Fruit fly (Drosophila melanogaster) whole organism, embryonic: ENCODE data around the gene edin.

Source experiments
- Atf3 ChIP-seq: fragments of 200-800 bp; sonication (Bioruptor generic); optimal IDR thresholded peaks from 3 replicates; lab custom pipeline; 2016; ENCODE audit warnings: missing biosample characterization, missing genetic modification characterization
- Awh ChIP-seq: fragments of 200-800 bp; sonication (Bioruptor generic); IDR thresholded peaks from 2 replicates; pipeline ENCODE4, ENCODE4 v1.3.6; 2022; ENCODE audit warnings: missing biosample characterization, missing genetic modification characterization
- CG10462 ChIP-seq: fragments of 200-800 bp; sonication (Bioruptor generic); optimal IDR thresholded peaks from 2 replicates; lab custom pipeline; 2016; ENCODE audit warnings: missing biosample characterization, missing genetic modification characterization
- CG11456 ChIP-seq: fragments of 200-800 bp; sonication (Bioruptor generic); IDR thresholded peaks from 3 replicates; pipeline ENCODE4 v1.3.6; 2022; ENCODE audit warnings: missing biosample characterization, missing genetic modification characterization
- CG12155 ChIP-seq: fragments of 200-800 bp; sonication (Bioruptor generic); optimal IDR thresholded peaks from 3 replicates; lab custom pipeline; 2016; ENCODE audit warnings: missing biosample characterization, missing genetic modification characterization
- CG13287 ChIP-seq: fragments of 200-800 bp; sonication (Bioruptor generic); IDR thresholded peaks from 2 replicates; pipeline ENCODE4 v1.3.6; 2022; ENCODE audit warnings: missing biosample characterization, missing genetic modification characterization; ENCODE audit not compliant: partially characterized antibody
- CG13894 ChIP-seq: fragments of 200-800 bp; sonication (Bioruptor generic); optimal IDR thresholded peaks from 3 replicates; lab custom pipeline; 2018; ENCODE audit warnings: missing biosample characterization, mild to moderate bottlenecking, missing genetic modification characterization, moderate library complexity
- CG14860 ChIP-seq: fragments of 200-800 bp; sonication (Bioruptor generic); IDR thresholded peaks from 3 replicates; pipeline ENCODE4 v1.3.6; 2022; ENCODE audit warnings: missing biosample characterization, missing genetic modification characterization; ENCODE audit not compliant: partially characterized antibody
- CG1603 ChIP-seq: fragments of 200-800 bp; sonication (Bioruptor generic); optimal IDR thresholded peaks from 2 replicates; lab custom pipeline; 2019; ENCODE audit warnings: missing biosample characterization, mild to moderate bottlenecking, missing genetic modification characterization, moderate library complexity
- CG17912 ChIP-seq: fragments of 200-800 bp; sonication (Bioruptor generic); optimal IDR thresholded peaks from 2 replicates; lab custom pipeline; 2018; ENCODE audit warnings: missing biosample characterization, mild to moderate bottlenecking, missing genetic modification characterization
- CG18619 ChIP-seq: fragments of 200-800 bp; sonication (Bioruptor generic); optimal IDR thresholded peaks from 3 replicates; lab custom pipeline; 2017; ENCODE audit warnings: missing biosample characterization, mild to moderate bottlenecking, missing genetic modification characterization
- CG2678 ChIP-seq: fragments of 200-800 bp; sonication (Bioruptor generic); optimal IDR thresholded peaks from 3 replicates; lab custom pipeline; 2019; ENCODE audit warnings: missing biosample characterization, mild to moderate bottlenecking, missing genetic modification characterization, moderate library complexity
- CG32532 ChIP-seq: fragments of 200-800 bp; sonication (Bioruptor generic); IDR thresholded peaks from 2 replicates; pipeline ENCODE4 v1.3.6; 2022; ENCODE audit warnings: missing biosample characterization, missing genetic modification characterization
- CG32772 ChIP-seq: fragments of 200-800 bp; sonication (Bioruptor generic); IDR thresholded peaks from 2 replicates; pipeline ENCODE4 v1.3.6; 2022; ENCODE audit warnings: missing biosample characterization, missing genetic modification characterization
- CG3407 ChIP-seq: fragments of 200-800 bp; sonication (Bioruptor generic); optimal IDR thresholded peaks from 2 replicates; lab custom pipeline; 2018; ENCODE audit warnings: missing biosample characterization, mild to moderate bottlenecking, missing genetic modification characterization
- CG8765 ChIP-seq: fragments of 200-800 bp; sonication (Bioruptor generic); IDR thresholded peaks from 2 replicates; pipeline ENCODE4 v1.3.6; 2022; ENCODE audit warnings: missing biosample characterization, missing genetic modification characterization
- CG9215 ChIP-seq: fragments of 200-800 bp; sonication (Bioruptor generic); IDR thresholded peaks from 2 replicates; pipeline ENCODE4 v1.3.6; 2022; ENCODE audit warnings: missing biosample characterization, missing genetic modification characterization
- E2f1 ChIP-seq: fragments of 200-800 bp; sonication (Bioruptor generic); IDR thresholded peaks from 2 replicates; pipeline ENCODE4 v1.3.6; 2022; ENCODE audit warnings: missing biosample characterization, missing genetic modification characterization
- Fer1 ChIP-seq: fragments of 200-800 bp; sonication (Bioruptor generic); optimal IDR thresholded peaks from 2 replicates; lab custom pipeline; 2017; ENCODE audit warnings: missing biosample characterization, mild to moderate bottlenecking, missing genetic modification characterization
- Mad ChIP-seq: fragments of 200-800 bp; sonication (Bioruptor generic); optimal IDR thresholded peaks from 2 replicates; lab custom pipeline; 2016; ENCODE audit warnings: missing biosample characterization, missing genetic modification characterization
- Optix ChIP-seq: fragments of 200-800 bp; sonication (Bioruptor generic); IDR thresholded peaks from 3 replicates; pipeline ENCODE4 v1.3.6; 2022; ENCODE audit warnings: missing biosample characterization, missing genetic modification characterization
- Pdp1 ChIP-seq, 2 experiments: fragments of 200-800 bp; sonication (Bioruptor generic); optimal IDR thresholded peaks; 3 replicates each; lab custom pipeline; 2016; ENCODE audit warnings: missing biosample characterization in 2 of 2, missing genetic modification characterization in 2 of 2, mild to moderate bottlenecking in 1 of 2, moderate library complexity in 1 of 2
- Poxn ChIP-seq: fragments of 200-800 bp; sonication (Bioruptor generic); IDR thresholded peaks from 2 replicates; pipeline ENCODE4 v1.3.6; 2022; ENCODE audit warnings: missing biosample characterization, missing genetic modification characterization
- Ptx1 ChIP-seq: fragments of 200-800 bp; sonication (Bioruptor generic); IDR thresholded peaks from 2 replicates; pipeline ENCODE4 v1.3.6; 2022; ENCODE audit warnings: missing biosample characterization, missing genetic modification characterization
- Sry-β ChIP-seq: fragments of 200-800 bp; sonication (Bioruptor generic); optimal IDR thresholded peaks from 2 replicates; lab custom pipeline; 2018; ENCODE audit warnings: missing biosample characterization, mild to moderate bottlenecking, missing genetic modification characterization, moderate library complexity
- Stat92E ChIP-seq, 3 experiments: fragments of >200 bp in 2 of 3; fragments of 200-800 bp in 1 of 3; sonication (Bioruptor generic) in 1 of 3; optimal IDR thresholded peaks; 2 replicates each; lab custom pipeline; 2017 to 2019; ENCODE audit warnings: missing biosample characterization in 3 of 3, missing genetic modification characterization in 3 of 3, mild to moderate bottlenecking in 1 of 3, moderate library complexity in 1 of 3
- aop ChIP-seq: fragments of 200-800 bp; sonication (Bioruptor generic); IDR thresholded peaks from 2 replicates; pipeline ENCODE4 v1.3.6; 2022; ENCODE audit warnings: missing biosample characterization, missing genetic modification characterization
- ash1 ChIP-seq: fragments of 200-800 bp; sonication (Bioruptor generic); optimal IDR thresholded peaks from 2 replicates; lab custom pipeline; 2018; ENCODE audit warnings: missing biosample characterization, mild to moderate bottlenecking, missing genetic modification characterization
- ato ChIP-seq: fragments of 200-800 bp; sonication (Bioruptor generic); IDR thresholded peaks from 2 replicates; pipeline ENCODE4 v1.3.6; 2022; ENCODE audit warnings: missing biosample characterization, missing genetic modification characterization; ENCODE audit not compliant: partially characterized antibody
- cas ChIP-seq: fragments of 200-800 bp; sonication (Bioruptor generic); IDR thresholded peaks from 2 replicates; pipeline ENCODE4 v1.3.6; 2022; ENCODE audit warnings: missing biosample characterization, missing genetic modification characterization
- caup ChIP-seq: fragments of 200-800 bp; sonication (Bioruptor generic); optimal IDR thresholded peaks from 3 replicates; lab custom pipeline; 2017; ENCODE audit warnings: missing biosample characterization, mild to moderate bottlenecking, missing genetic modification characterization, moderate library complexity; ENCODE audit not compliant: severe bottlenecking
- chm ChIP-seq: fragments of 200-800 bp; sonication (Bioruptor generic); IDR thresholded peaks from 2 replicates; pipeline ENCODE4 v1.3.6; 2022; ENCODE audit warnings: missing biosample characterization, missing genetic modification characterization
- croc ChIP-seq: fragments of 200-800 bp; sonication (Bioruptor generic); conservative IDR thresholded peaks from 3 replicates; pipeline ENCODE4 v1.3.6; 2022; ENCODE audit warnings: missing biosample characterization, missing genetic modification characterization
- disco-r ChIP-seq: fragments of 200-800 bp; sonication (Bioruptor generic); optimal IDR thresholded peaks from 2 replicates; lab custom pipeline; 2016; ENCODE audit warnings: missing biosample characterization, missing genetic modification characterization
- en ChIP-seq: fragments of 200-800 bp; sonication (Bioruptor generic); optimal IDR thresholded peaks from 2 replicates; lab custom pipeline; 2016; ENCODE audit warnings: missing biosample characterization, missing genetic modification characterization
- exex ChIP-seq: fragments of 200-800 bp; sonication (Bioruptor generic); optimal IDR thresholded peaks from 4 replicates; lab custom pipeline; 2018; ENCODE audit warnings: missing biosample characterization, mild to moderate bottlenecking, missing genetic modification characterization, moderate library complexity
- ftz-f1 ChIP-seq: fragments of 200-800 bp; sonication (Bioruptor generic); optimal IDR thresholded peaks from 2 replicates; lab custom pipeline; 2016; ENCODE audit warnings: missing biosample characterization, missing genetic modification characterization
- oc ChIP-seq: fragments of 200-800 bp; sonication (Bioruptor generic); optimal IDR thresholded peaks from 2 replicates; lab custom pipeline; 2018; ENCODE audit warnings: missing biosample characterization, mild to moderate bottlenecking, missing genetic modification characterization, moderate library complexity
- ranshi ChIP-seq: fragments of 200-800 bp; sonication (Bioruptor generic); IDR thresholded peaks from 2 replicates; pipeline ENCODE4 v1.3.6; 2022; ENCODE audit warnings: missing biosample characterization, missing genetic modification characterization
- rib ChIP-seq: fragments of 200-800 bp; sonication (Bioruptor generic); IDR thresholded peaks from 2 replicates; pipeline ENCODE4 v1.3.6; 2022; ENCODE audit warnings: missing biosample characterization, missing genetic modification characterization
- sens ChIP-seq: fragments of 200-800 bp; sonication (Bioruptor generic); peaks from one replicate; lab custom pipeline; 2016; ENCODE audit warnings: missing biosample characterization, missing genetic modification characterization
- seq ChIP-seq: fragments of 200-800 bp; sonication (Bioruptor generic); IDR thresholded peaks from 2 replicates; pipeline ENCODE4 v1.3.6; 2022; ENCODE audit warnings: missing biosample characterization, missing genetic modification characterization
- sqz ChIP-seq: fragments of 200-800 bp; sonication (Bioruptor generic); optimal IDR thresholded peaks from 3 replicates; lab custom pipeline; 2018; ENCODE audit warnings: missing biosample characterization, mild to moderate bottlenecking, missing genetic modification characterization
- tap ChIP-seq: fragments of 200-800 bp; optimal IDR thresholded peaks from 3 replicates; lab custom pipeline; 2019; ENCODE audit warnings: missing biosample characterization, mild to moderate bottlenecking, missing genetic modification characterization, moderate library complexity
- tgo ChIP-seq: fragments of 200-800 bp; sonication (Bioruptor generic); IDR thresholded peaks from 3 replicates; pipeline ENCODE4 v1.3.6; 2022; ENCODE audit warnings: missing biosample characterization, missing genetic modification characterization
- trem ChIP-seq: fragments of 200-800 bp; optimal IDR thresholded peaks from 3 replicates; lab custom pipeline; 2019; ENCODE audit warnings: missing biosample characterization, mild to moderate bottlenecking, missing genetic modification characterization, moderate library complexity
- twi ChIP-seq: fragments of 200-800 bp; optimal IDR thresholded peaks from 2 replicates; lab custom pipeline; 2019; ENCODE audit warnings: missing biosample characterization, mild to moderate bottlenecking, missing genetic modification characterization, moderate library complexity
- tx ChIP-seq: fragments of 200-800 bp; sonication (Bioruptor generic); optimal IDR thresholded peaks from 2 replicates; lab custom pipeline; 2016; ENCODE audit warnings: missing biosample characterization, missing genetic modification characterization
- wek ChIP-seq: fragments of 200-800 bp; sonication (Bioruptor generic); optimal IDR thresholded peaks from 3 replicates; lab custom pipeline; 2018; ENCODE audit warnings: missing biosample characterization, mild to moderate bottlenecking, missing genetic modification characterization, moderate library complexity
- zen2 ChIP-seq: fragments of 200-800 bp; sonication (Bioruptor generic); IDR thresholded peaks from 3 replicates; pipeline ENCODE4 v1.3.6; 2022; ENCODE audit warnings: missing biosample characterization, missing genetic modification characterization; ENCODE audit not compliant: partially characterized antibody
- zfh1 ChIP-seq: fragments of 200-800 bp; sonication (Bioruptor generic); IDR thresholded peaks from 3 replicates; pipeline ENCODE4 v1.3.6; 2022; ENCODE audit warnings: missing biosample characterization, missing genetic modification characterization

The edin gene

DNA sequence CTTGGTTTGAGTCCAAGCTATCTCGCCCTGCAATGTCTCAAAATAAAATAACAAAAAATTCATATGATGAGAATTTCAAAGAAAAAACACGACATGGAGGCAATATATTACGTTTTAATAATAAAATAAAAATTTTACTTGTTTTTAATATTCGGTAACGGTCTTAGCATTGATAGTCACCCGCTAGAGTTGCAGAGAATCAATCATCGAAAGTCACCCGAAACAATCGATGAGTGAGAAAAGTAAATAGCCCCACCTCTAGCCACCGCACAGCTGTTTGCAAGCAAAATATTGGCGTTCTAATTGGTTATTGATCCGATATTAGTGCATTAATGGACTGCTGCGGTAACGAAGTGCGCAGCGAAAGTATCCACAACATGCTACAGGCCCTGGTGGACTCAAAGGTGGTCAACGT lies 18.7 kb upstream of the edin start, which contains the start of gene CG34250 (continued):
- TF ChIP-seq Ptx1 (GFP tag; lab: Robert Waterston, UW) = no peak
- peak; percentile 87 for TF ChIP-seq trem (tag; lab: Kevin White, UChicago)
- no peak for TF ChIP-seq en (GFP tag; lab: Kevin White, UChicago)
- TF ChIP-seq oc (tag; lab: Kevin White, UChicago) = no peak
- TF ChIP-seq sqz (GFP tag; lab: Kevin White, UChicago) = no peak
- TF ChIP-seq Poxn = no peak
- no peak; the same call in 2 of the 3 replicates for TF ChIP-seq tgo (GFP tag; lab: Robert Waterston, UW)
- no peak for TF ChIP-seq CG17912 (GFP tag; lab: Kevin White, UChicago)
- TF ChIP-seq wek (GFP tag; lab: Kevin White, UChicago) = no peak
- TF ChIP-seq seq (GFP tag; lab: Robert Waterston, UW) = no peak
- TF ChIP-seq Mad (GFP tag; lab: Kevin White, UChicago) = peak; percentile 34
- no peak for TF ChIP-seq aop (GFP tag; lab: Robert Waterston, UW)
- TF ChIP-seq tap = no peak
- TF ChIP-seq CG32532 (GFP tag; lab: Robert Waterston, UW) = peak; percentile 51
- TF ChIP-seq Atf3 = no peak
- no peak for TF ChIP-seq CG8765 (GFP tag; lab: Robert Waterston, UW)
- TF ChIP-seq ash1 (GFP tag; lab: Kevin White, UChicago) = no peak
- peak; percentile 37 for TF ChIP-seq twi (tag; lab: Kevin White, UChicago)
- TF ChIP-seq CG2678 (tag; lab: Kevin White, UChicago) = peak; percentile 15
- no peak for TF ChIP-seq Awh (GFP tag; lab: Robert Waterston, UW)
- TF ChIP-seq CG3407 (GFP tag; lab: Kevin White, UChicago) = no peak
- TF ChIP-seq CG10462 (GFP tag; lab: Kevin White, UChicago) = peak; percentile 17
- TF ChIP-seq chm (GFP tag; lab: Robert Waterston, UW) = no peak
- peak in 1 of 2 experiments; percentile 2 for TF ChIP-seq Pdp1 (GFP tag; optimal IDR thresholded peaks at IDR 0.05; lab: Kevin White, UChicago)
- no peak for TF ChIP-seq croc (GFP tag; lab: Robert Waterston, UW)
- TF ChIP-seq ato (GFP tag; lab: Robert Waterston, UW) = peak; percentile 11; the same call in 1 of the 2 replicates
- TF ChIP-seq CG13287 = peak; percentile 87
- no peak for TF ChIP-seq disco-r
- peak in 1 of 3 experiments; percentile 72 for TF ChIP-seq Stat92E (GFP tag; optimal IDR thresholded peaks at IDR 0.05; lab: Kevin White, UChicago)
- peak; percentile 60 for TF ChIP-seq CG13894
- TF ChIP-seq CG32772 (GFP tag; lab: Robert Waterston, UW) = no peak
- TF ChIP-seq Sry-β = peak; percentile 1
- no peak for TF ChIP-seq CG11456 (GFP tag; lab: Robert Waterston, UW)
- TF ChIP-seq sens (GFP tag; lab: Kevin White, UChicago) = peak; percentile 78
- peak; percentile 38 for TF ChIP-seq CG12155 (GFP tag; lab: Kevin White, UChicago)
- peak; percentile 66; the same call in 2 of the 3 replicates for TF ChIP-seq CG14860 (GFP tag; lab: Robert Waterston, UW)
- no peak for TF ChIP-seq cas (GFP tag; lab: Robert Waterston, UW)
- TF ChIP-seq tx (GFP tag; lab: Kevin White, UChicago) = no peak
- no peak for TF ChIP-seq ranshi (GFP tag; lab: Robert Waterston, UW)
- peak; percentile 30 for TF ChIP-seq Fer1 (GFP tag; lab: Kevin White, UChicago)
- no peak for TF ChIP-seq CG9215 (GFP tag; lab: Robert Waterston, UW)
- no peak for TF ChIP-seq ftz-f1 (GFP tag; lab: Kevin White, UChicago)
- peak; percentile 46 for TF ChIP-seq CG18619
- peak; percentile 31 for TF ChIP-seq caup
- peak; percentile 47; the same call in 1 of the 3 replicates for TF ChIP-seq zfh1 (GFP tag; lab: Robert Waterston, UW)
- no peak for TF ChIP-seq Optix (GFP tag; lab: Robert Waterston, UW)
- peak; percentile 45; the same call in 1 of the 2 replicates for TF ChIP-seq rib (GFP tag; lab: Robert Waterston, UW)
- peak; percentile 25 for TF ChIP-seq CG1603
- TF ChIP-seq E2f1 (GFP tag; lab: Robert Waterston, UW) = no peak
- TF ChIP-seq zen2 (GFP tag; lab: Robert Waterston, UW) = peak; percentile 44; the same call in 2 of the 3 replicates
- TF ChIP-seq exex = peak; percentile 30
